Worm (Caenorhabditis elegans): Measurements from ENCODE around the gene Y37E11B.5.

- TF ChIP-seq T22C8.4 (GFP tag; IDR thresholded peaks at IDR 0.05) (no peak), med-1 (GFP tag; optimal IDR thresholded peaks at IDR 0.05; ENCODE audit: insufficient read depth) (no peak), flt-1 (GFP tag; IDR thresholded peaks at IDR 0.05) (no peak), ref-1 (GFP tag; conservative IDR thresholded peaks at IDR 0.05) (no peak), ztf-23 (GFP tag; IDR thresholded peaks at IDR 0.05) (no peak), ztf-29 (GFP tag; IDR thresholded peaks at IDR 0.05) (no peak), tab-1 (GFP tag; IDR thresholded peaks at IDR 0.05) (no peak), cog-1 (tag; optimal IDR thresholded peaks at IDR 0.05) (no peak)
These were observed 4.8 kb downstream of the Y37E11B.5 start, which contains the start of gene taf-2 for ce11 chrIV:3593513-3593912.
